Worm (Caenorhabditis elegans) whole organism, L4 larva: Measurements from ENCODE around the gene gly-3.
A peak's percentile ranks its signal among the peaks of the same experiment; 100 is the strongest.

Experiments used
- D1046.2 ChIP-seq: fragments of 200-800 bp; sonication (Bioruptor generic); IDR thresholded peaks from 2 replicates; pipeline ENCODE4 v1.3.6; 2022; ENCODE audit warnings: missing genetic modification characterization, missing compliant biosample characterization
- F37D6.2 ChIP-seq: sonication (generic microtip); optimal IDR thresholded peaks from 2 replicates; lab custom pipeline; 2016; ENCODE audit warnings: mild to moderate bottlenecking, missing genetic modification characterization, missing compliant biosample characterization
- F49E8.2 ChIP-seq: sonication (generic microtip); optimal IDR thresholded peaks from 2 replicates; lab custom pipeline; 2016; ENCODE audit warnings: missing compliant biosample characterization, mild to moderate bottlenecking, missing genetic modification characterization, borderline replicate concordance
- T20F7.1 ChIP-seq: fragments of 200-800 bp; sonication (Bioruptor generic); optimal IDR thresholded peaks from 2 replicates; lab custom pipeline; 2018; ENCODE audit warnings: mild to moderate bottlenecking, missing genetic modification characterization, missing compliant biosample characterization
- T26A8.4 ChIP-seq: fragments of 200-800 bp; sonication (Bioruptor generic); IDR thresholded peaks from 2 replicates; pipeline ENCODE4 v1.3.6; 2022; ENCODE audit warnings: missing genetic modification characterization, missing compliant biosample characterization
- Y105C5A.15 ChIP-seq: fragments of 200-800 bp; sonication (Bioruptor generic); IDR thresholded peaks from 2 replicates; pipeline ENCODE4 v1.3.6; 2022; ENCODE audit warnings: missing genetic modification characterization, missing compliant biosample characterization
- Y48G9A.11 ChIP-seq: fragments of 200-800 bp; sonication (Bioruptor generic); IDR thresholded peaks from 2 replicates; pipeline ENCODE4 v1.3.6; 2022; ENCODE audit warnings: missing genetic modification reagents, missing genetic modification characterization, missing compliant biosample characterization
- Y75B8A.6 ChIP-seq: fragments of 200-800 bp; sonication (Bioruptor generic); IDR thresholded peaks from 2 replicates; pipeline ENCODE4 v1.3.6; 2022; ENCODE audit warnings: missing genetic modification reagents, missing genetic modification characterization, missing compliant biosample characterization
- aha-1 ChIP-seq: fragments of 150-350 bp; peaks from one replicate; lab custom pipeline; 2014; ENCODE audit warnings: missing biosample characterization, missing genetic modification characterization
- ceh-44 ChIP-seq: fragments of 200-800 bp; sonication (Bioruptor generic); IDR thresholded peaks from 2 replicates; pipeline ENCODE4 v1.3.6; 2022; ENCODE audit warnings: missing genetic modification reagents, missing genetic modification characterization, missing compliant biosample characterization
- ceh-62 ChIP-seq: sonication (generic microtip); optimal IDR thresholded peaks from 2 replicates; lab custom pipeline; 2017; ENCODE audit warnings: missing biosample characterization, missing genetic modification characterization
- ctbp-1 ChIP-seq: fragments of 200-800 bp; sonication (Bioruptor generic); IDR thresholded peaks from 2 replicates; pipeline ENCODE4 v1.3.6; 2022; ENCODE audit warnings: missing genetic modification reagents, missing genetic modification characterization, missing compliant biosample characterization
- daf-8 ChIP-seq: fragments of 200-800 bp; sonication (Bioruptor generic); IDR thresholded peaks from 2 replicates; pipeline ENCODE4 v1.3.6; 2022; ENCODE audit warnings: missing genetic modification characterization, missing compliant biosample characterization
- dmd-6 ChIP-seq: fragments of 200-800 bp; sonication (Bioruptor generic); IDR thresholded peaks from 2 replicates; pipeline ENCODE4 v1.3.6; 2022; ENCODE audit warnings: missing genetic modification reagents, missing genetic modification characterization, missing compliant biosample characterization
- dmd-8 ChIP-seq: fragments of 200-800 bp; sonication (Bioruptor generic); IDR thresholded peaks from 2 replicates; pipeline ENCODE4 v1.3.6; 2022; ENCODE audit warnings: missing genetic modification characterization, missing compliant biosample characterization
- dpl-1 ChIP-seq: fragments of 150-350 bp; optimal IDR thresholded peaks from 2 replicates; lab custom pipeline; 2014; ENCODE audit warnings: missing biosample characterization, missing genetic modification reagents, missing genetic modification characterization
- dve-1 ChIP-seq: sonication (generic microtip); optimal IDR thresholded peaks from 2 replicates; lab custom pipeline; 2017; ENCODE audit warnings: antibody characterized with exemption, mild to moderate bottlenecking, missing genetic modification characterization, missing compliant biosample characterization; ENCODE audit not compliant: insufficient read depth
- hlh-30 ChIP-seq: sonication (generic microtip); optimal IDR thresholded peaks from 2 replicates; lab custom pipeline; 2017; ENCODE audit warnings: antibody characterized with exemption, mild to moderate bottlenecking, missing genetic modification characterization, missing compliant biosample characterization; ENCODE audit not compliant: insufficient read depth
- lin-29 ChIP-seq: fragments of 200-800 bp; sonication (Bioruptor generic); IDR thresholded peaks from 2 replicates; pipeline ENCODE4 v1.3.6; 2022; ENCODE audit warnings: missing genetic modification reagents, missing genetic modification characterization, missing compliant biosample characterization
- lin-39 ChIP-seq: fragments of 150-350 bp; optimal IDR thresholded peaks from 2 replicates; lab custom pipeline; 2014; ENCODE audit warnings: missing biosample characterization, missing genetic modification reagents, missing genetic modification characterization
- madf-5 ChIP-seq, 2 experiments: fragments of 200-800 bp; sonication (Bioruptor generic); IDR thresholded peaks; 2 replicates each; pipeline ENCODE4 v1.3.6; 2022; ENCODE audit warnings: missing compliant biosample characterization in 2 of 2, missing genetic modification characterization in 2 of 2
- nhr-48 ChIP-seq: sonication (generic microtip); optimal IDR thresholded peaks from 2 replicates; lab custom pipeline; 2016; ENCODE audit warnings: mild to moderate bottlenecking, missing genetic modification characterization, missing compliant biosample characterization
- pha-4 ChIP-seq, 2 experiments: fragments of 150-350 bp in 1 of 2; fragments of 200-800 bp in 1 of 2; sonication (Bioruptor generic) in 1 of 2; IDR thresholded peaks in 1 of 2; optimal IDR thresholded peaks in 1 of 2; 2 replicates each; pipeline versions ENCODE4 v1.3.6 to Lab custom; 2014 to 2022; ENCODE audit warnings: missing genetic modification characterization in 2 of 2, missing genetic modification reagents in 2 of 2, missing biosample characterization in 1 of 2, missing compliant biosample characterization in 1 of 2
- pqm-1 ChIP-seq: sonication (generic microtip); optimal IDR thresholded peaks from 2 replicates; lab custom pipeline; 2017; ENCODE audit warnings: missing biosample characterization, missing genetic modification characterization
- saeg-2 ChIP-seq: fragments of 200-800 bp; sonication (Bioruptor generic); IDR thresholded peaks from 2 replicates; pipeline ENCODE4 v1.3.6; 2022; ENCODE audit warnings: missing genetic modification reagents, missing genetic modification characterization, missing compliant biosample characterization
- sdz-12 ChIP-seq: fragments of 200-800 bp; sonication (Bioruptor generic); optimal IDR thresholded peaks from 2 replicates; lab custom pipeline; 2018; ENCODE audit warnings: mild to moderate bottlenecking, missing genetic modification characterization, missing compliant biosample characterization
- set-16 ChIP-seq: fragments of 200-800 bp; sonication (Bioruptor generic); IDR thresholded peaks from 2 replicates; pipeline ENCODE4 v1.3.6; 2022; ENCODE audit warnings: missing genetic modification reagents, missing genetic modification characterization, missing compliant biosample characterization
- snpc-1.2 ChIP-seq: fragments of 200-800 bp; sonication (Bioruptor generic); IDR thresholded peaks from 2 replicates; pipeline ENCODE4 v1.3.6; 2022; ENCODE audit warnings: missing genetic modification reagents, missing genetic modification characterization, missing compliant biosample characterization
- spr-3 ChIP-seq: fragments of 200-800 bp; sonication (Bioruptor generic); optimal IDR thresholded peaks from 2 replicates; lab custom pipeline; 2018; ENCODE audit warnings: mild to moderate bottlenecking, missing genetic modification characterization, missing compliant biosample characterization
- unc-39 ChIP-seq: sonication (generic microtip); optimal IDR thresholded peaks from 2 replicates; lab custom pipeline; 2017; ENCODE audit warnings: missing biosample characterization, missing genetic modification characterization
- unc-62 ChIP-seq, 3 experiments: fragments of 150-350 bp in 1 of 3; sonication (generic microtip); optimal IDR thresholded peaks in 2 of 3; peaks in 1 of 3; 1 replicate in 1 of 3; 2 replicates in 2 of 3; lab custom pipeline; 2014 to 2017; ENCODE audit warnings: missing biosample characterization in 3 of 3, missing genetic modification characterization in 3 of 3, missing genetic modification reagents in 3 of 3, missing genotype in 1 of 3
- zag-1 ChIP-seq: fragments of 150-350 bp; optimal IDR thresholded peaks from 2 replicates; lab custom pipeline; 2014; ENCODE audit warnings: missing biosample characterization, missing genetic modification characterization

gly-3 gene

DNA sequence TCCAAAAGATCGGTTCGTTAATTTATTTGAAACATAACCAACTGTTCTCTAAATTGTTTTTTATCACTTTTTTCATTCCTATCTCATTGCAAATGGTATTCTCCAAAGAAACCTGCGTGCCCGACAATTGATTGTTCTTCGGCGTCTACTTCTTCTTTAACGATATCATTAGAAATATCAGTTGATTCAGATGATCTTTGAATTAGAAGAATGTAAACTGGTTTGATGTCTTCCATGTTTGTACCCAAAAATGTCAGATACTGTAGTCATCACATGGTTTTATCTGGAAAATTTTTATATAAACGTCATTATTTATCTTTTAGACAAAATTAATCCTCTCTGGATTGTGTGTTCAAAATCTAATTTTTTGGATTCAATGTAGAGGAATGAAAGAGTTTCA, 19.8 kb downstream of the gly-3 start (continued):
- no peak for TF ChIP-seq zag-1
- TF ChIP-seq nhr-48 (tag; lab: Kevin White, UChicago) = peak; percentile 36
- TF ChIP-seq T20F7.1 (GFP tag; lab: Kevin White, UChicago) = peak; percentile 34
- TF ChIP-seq madf-5 (GFP tag; IDR thresholded peaks at IDR 0.05; lab: Robert Waterston, UW) = no peak
- no peak for TF ChIP-seq saeg-2 (GFP tag; lab: Robert Waterston, UW)
- TF ChIP-seq hlh-30 = peak; percentile 33

DNA sequence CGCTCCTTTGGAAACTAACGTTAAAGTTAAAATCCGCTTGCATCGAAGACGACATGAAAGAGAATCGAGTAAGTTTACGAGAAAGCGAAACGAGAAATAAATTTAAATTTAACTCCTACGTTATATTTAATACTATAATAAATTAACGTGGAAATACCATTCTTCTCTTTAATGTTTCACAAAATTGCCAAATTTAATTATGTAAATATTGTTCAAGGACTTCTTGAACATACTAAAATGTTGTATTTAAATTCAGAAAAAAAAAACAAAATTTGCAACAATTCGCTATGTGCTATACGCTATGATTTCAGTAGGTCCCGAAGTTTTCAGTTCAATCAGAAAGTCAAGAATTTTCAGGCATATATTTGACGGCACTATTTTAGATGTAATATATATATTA, 20.6 kb downstream of the gly-3 start, which contains the start of gene ZK688.10:
Gene ZK688.10 (minus strand): TSS at position 101 of the 400 bp plus-strand sequence.
- TF ChIP-seq ceh-44 (GFP tag; lab: Robert Waterston, UW) (no peak), aha-1 (peak; percentile 12)
- TF ChIP-seq, all 104 proteins: peak for 1

- no peak for TF ChIP-seq set-16 (GFP tag; lab: Robert Waterston, UW)
- TF ChIP-seq sdz-12 (GFP tag; lab: Kevin White, UChicago) = no peak
- TF ChIP-seq spr-3 (GFP tag; lab: Kevin White, UChicago) = no peak
- no peak for TF ChIP-seq dpl-1 (GFP tag; lab: Kevin White, UChicago)
- no peak for TF ChIP-seq Y105C5A.15 (GFP tag; lab: Robert Waterston, UW)
- no peak for TF ChIP-seq ctbp-1 (GFP tag; lab: Robert Waterston, UW)
- TF ChIP-seq F49E8.2 (tag; lab: Kevin White, UChicago) = no peak
- TF ChIP-seq Y75B8A.6 (GFP tag; lab: Robert Waterston, UW) = no peak
- TF ChIP-seq dve-1 (tag; lab: Kevin White, UChicago) = no peak
Observed at ce11 chrIII:7894724-7895123, 22.8 kb downstream of the gly-3 start, which contains the start of gene ZK688.4. Gene ZK688.4 (plus strand): TSS chrIII:7895024.

DNA sequence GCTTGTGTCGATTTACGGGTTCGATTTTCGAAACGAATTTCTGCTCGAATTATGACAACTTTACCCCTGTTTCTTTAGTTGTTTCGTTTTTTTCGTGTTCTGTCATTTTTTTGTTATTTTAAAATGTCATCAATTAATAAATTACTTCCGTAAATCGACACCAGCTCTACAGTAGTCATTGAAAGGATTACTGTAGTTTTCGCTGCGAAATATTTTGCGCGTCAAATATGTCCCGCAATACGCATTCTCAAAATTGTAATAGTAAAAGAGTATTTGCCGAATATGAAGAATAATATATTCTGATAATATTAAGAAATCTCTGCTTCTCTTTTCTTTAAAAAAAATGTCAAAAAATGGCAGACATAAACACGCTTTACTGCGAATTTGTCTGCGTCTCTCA, 24.3 kb downstream of the gly-3 start:
- no peak for TF ChIP-seq daf-8 (GFP tag; lab: Robert Waterston, UW)
- no peak for TF ChIP-seq lin-29 (GFP tag; lab: Robert Waterston, UW)
- no peak for TF ChIP-seq ceh-62
- no peak for TF ChIP-seq dve-1 (tag; lab: Kevin White, UChicago)
- TF ChIP-seq zag-1 = no peak
- no peak for TF ChIP-seq snpc-1.2 (GFP tag; lab: Robert Waterston, UW)
- TF ChIP-seq pqm-1 (tag; lab: Kevin White, UChicago) = no peak
- no peak for TF ChIP-seq T20F7.1 (GFP tag; lab: Kevin White, UChicago)
- no peak for TF ChIP-seq dmd-8 (GFP tag; lab: Robert Waterston, UW)
- no peak for TF ChIP-seq Y48G9A.11 (GFP tag; lab: Robert Waterston, UW)
- no peak for TF ChIP-seq F37D6.2 (tag; lab: Kevin White, UChicago)
- no peak for TF ChIP-seq unc-39 (tag; lab: Kevin White, UChicago)
- no peak for TF ChIP-seq pha-4 (GFP tag; IDR thresholded peaks at IDR 0.05; lab: Robert Waterston, UW)
- no peak for TF ChIP-seq pha-4 (tag; optimal IDR thresholded peaks at IDR 0.05; lab: Kevin White, UChicago)
- TF ChIP-seq dmd-6 (GFP tag; lab: Robert Waterston, UW) = no peak
- TF ChIP-seq lin-39 (tag; lab: Kevin White, UChicago) = no peak
- TF ChIP-seq T26A8.4 (GFP tag; lab: Robert Waterston, UW) = no peak
- no peak for TF ChIP-seq nhr-48 (tag; lab: Kevin White, UChicago)
- no peak for TF ChIP-seq ceh-44 (GFP tag; lab: Robert Waterston, UW)
- TF ChIP-seq, all 104 proteins: peak for 0

DNA sequence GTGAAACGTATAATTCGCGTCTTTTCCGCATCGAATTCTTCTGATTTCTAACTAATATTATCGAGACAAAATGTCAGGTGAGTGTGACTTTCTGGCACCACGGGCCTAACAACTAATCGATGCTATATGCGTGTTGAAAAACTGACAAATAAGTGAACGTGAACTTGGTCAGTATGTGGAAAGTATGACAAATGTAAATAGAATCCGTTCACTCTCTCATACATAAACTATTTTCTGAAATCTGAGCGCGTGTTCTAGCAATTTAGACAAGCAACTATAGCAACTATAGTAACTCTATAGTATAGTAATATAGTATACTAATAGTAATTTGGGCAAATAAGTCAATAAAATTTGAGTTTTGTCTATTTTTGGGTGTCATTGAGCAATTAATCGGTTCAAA, 25.2 kb downstream of the gly-3 start:
- peak in 1 of 2 experiments; percentile 79 for TF ChIP-seq unc-62 (GFP tag; optimal IDR thresholded peaks at IDR 0.05 in 1 of 2; lab: Kevin White, UChicago)
- TF ChIP-seq unc-62 (tag; optimal IDR thresholded peaks at IDR 0.05; lab: Kevin White, UChicago) = no peak
- peak; percentile 12 for TF ChIP-seq hlh-30
- TF ChIP-seq D1046.2 = no peak
